Fruit fly (Drosophila melanogaster): ENCODE data around the gene Fdx2.

Fdx2 gene

dm6 chr3L:4318677-4319580 lies 26.6 kb downstream of the Fdx2 start, which contains the start of gene PMP34 (continued):
- TF ChIP-seq sob (GFP tag; IDR thresholded peaks at IDR 0.05): 0 out of 2 replicates have a peak, but pooled peaks have one; percentile 14
- TF ChIP-seq fd96Cb (tag; optimal IDR thresholded peaks at IDR 0.05): no peak
- peak; percentile 22; the same call in 1 of the 2 replicates for TF ChIP-seq tna (GFP tag; IDR thresholded peaks at IDR 0.05; ENCODE audit: partially characterized antibody)
- TF ChIP-seq HLHmδ (GFP tag; optimal IDR thresholded peaks at IDR 0.05): no peak
- no peak for TF ChIP-seq her (GFP tag; optimal IDR thresholded peaks at IDR 0.05)
- TF ChIP-seq seq (GFP tag; IDR thresholded peaks at IDR 0.05): no peak
- no peak for TF ChIP-seq vnd (GFP tag; IDR thresholded peaks at IDR 0.05; ENCODE audit: partially characterized antibody)
- no peak for TF ChIP-seq cato (GFP tag; optimal IDR thresholded peaks at IDR 0.05; ENCODE audit: borderline replicate concordance)
- no peak for TF ChIP-seq ac (GFP tag; optimal IDR thresholded peaks at IDR 0.05)
- TF ChIP-seq fd3F (GFP tag; optimal IDR thresholded peaks at IDR 0.05): no peak
- no peak for TF ChIP-seq CG31365 (tag; optimal IDR thresholded peaks at IDR 0.05)
- no peak for TF ChIP-seq yki (optimal IDR thresholded peaks at IDR 0.05)
- no peak for TF ChIP-seq twi (tag; optimal IDR thresholded peaks at IDR 0.05)
- no peak for TF ChIP-seq maf-S (GFP tag; optimal IDR thresholded peaks at IDR 0.05)
- no peak for TF ChIP-seq CG14667 (GFP tag; IDR thresholded peaks at IDR 0.05)
- peak; percentile 26 for TF ChIP-seq trem (tag; optimal IDR thresholded peaks at IDR 0.05)
- peak; percentile 46 for TF ChIP-seq CG9797 (GFP tag; optimal IDR thresholded peaks at IDR 0.05)
- no peak for TF ChIP-seq CG3995 (GFP tag; optimal IDR thresholded peaks at IDR 0.05)
- no peak for TF ChIP-seq Meics (GFP tag; optimal IDR thresholded peaks at IDR 0.05)
- no peak for TF ChIP-seq CG3847 (GFP tag; IDR thresholded peaks at IDR 0.05)
- no peak for TF ChIP-seq chm (GFP tag; IDR thresholded peaks at IDR 0.05)
- peak; percentile 45 for TF ChIP-seq CG34376 (GFP tag; optimal IDR thresholded peaks at IDR 0.05)
- no peak for TF ChIP-seq CG15269 (tag; optimal IDR thresholded peaks at IDR 0.05)
- peak; percentile 70 for TF ChIP-seq exex (tag; optimal IDR thresholded peaks at IDR 0.05)
- TF ChIP-seq CG11504 (tag; optimal IDR thresholded peaks at IDR 0.05): no peak
- TF ChIP-seq bigmax (GFP tag; optimal IDR thresholded peaks at IDR 0.05): no peak
- 0 out of 2 replicates have a peak, but pooled peaks have one; percentile 52 for TF ChIP-seq vvl (GFP tag; IDR thresholded peaks at IDR 0.05)
- TF ChIP-seq bcd (GFP tag; optimal IDR thresholded peaks at IDR 0.05): no peak
- TF ChIP-seq sr (GFP tag; IDR thresholded peaks at IDR 0.05): no peak
- no peak for TF ChIP-seq CG8944 (GFP tag; optimal IDR thresholded peaks at IDR 0.05)
- no peak for TF ChIP-seq zfh2 (GFP tag; optimal IDR thresholded peaks at IDR 0.05)
- TF ChIP-seq trh (GFP tag; optimal IDR thresholded peaks at IDR 0.05): no peak
- TF ChIP-seq klu (GFP tag; IDR thresholded peaks at IDR 0.05): no peak
- no peak for TF ChIP-seq HmgZ (tag; optimal IDR thresholded peaks at IDR 0.05)
- no peak for TF ChIP-seq CG10147 (GFP tag; optimal IDR thresholded peaks at IDR 0.05)
- no peak for TF ChIP-seq CG12219 (GFP tag; optimal IDR thresholded peaks at IDR 0.05)
- TF ChIP-seq Max (GFP tag; optimal IDR thresholded peaks at IDR 0.05): no peak
- TF ChIP-seq CG12659 (GFP tag; optimal IDR thresholded peaks at IDR 0.05): peak; percentile 33
- TF ChIP-seq MESR4 (GFP tag; optimal IDR thresholded peaks at IDR 0.05): peak; percentile 64
- no peak for TF ChIP-seq Ets97D (GFP tag; optimal IDR thresholded peaks at IDR 0.05)
- TF ChIP-seq CTCF (GFP tag; optimal IDR thresholded peaks at IDR 0.05): no peak
- TF ChIP-seq CHES-1-like (GFP tag; optimal IDR thresholded peaks at IDR 0.05): peak; percentile 20
- peak; percentile 72 for TF ChIP-seq sug (tag; optimal IDR thresholded peaks at IDR 0.05)
- TF ChIP-seq Jarid2 (GFP tag; optimal IDR thresholded peaks at IDR 0.05): peak; percentile 31
- TF ChIP-seq HmgD (GFP tag; optimal IDR thresholded peaks at IDR 0.05): no peak
- peak; percentile 76; the same call in 1 of the 2 replicates for TF ChIP-seq Adf1 (GFP tag; IDR thresholded peaks at IDR 0.05)
- TF ChIP-seq gce (GFP tag; IDR thresholded peaks at IDR 0.05): 0 out of 3 replicates have a peak, but pooled peaks have one; percentile 29
- no peak for TF ChIP-seq Hey (tag; optimal IDR thresholded peaks at IDR 0.05)
- no peak for TF ChIP-seq CG9727 (GFP tag; optimal IDR thresholded peaks at IDR 0.05)
- no peak for TF ChIP-seq ttk (GFP tag; IDR thresholded peaks at IDR 0.05)
